Worm (Caenorhabditis elegans): ENCODE measurements around the gene K12B6.11.

ce11 chrV:6292401-6292800 lies 3.7 kb downstream of the K12B6.11 start, which contains the start of gene K12B6.9:
- TF ChIP-seq W03F9.2 (tag; optimal IDR thresholded peaks at IDR 0.05) (no peak), dao-5 (tag; optimal IDR thresholded peaks at IDR 0.05) (no peak), him-1 (tag; optimal IDR thresholded peaks at IDR 0.05) (no peak)

Measured in whole organism, L4/young adult.